Worm (Caenorhabditis elegans): ENCODE measurements around the gene nhr-9.

ce11 chrIII:7091042-7091441 is 4.2 kb upstream of the nhr-9 start, which contains the start of gene ZK418.2:
- TF ChIP-seq unc-62 (GFP tag; optimal IDR thresholded peaks at IDR 0.05) (no peak), K12H6.12 (tag; optimal IDR thresholded peaks at IDR 0.05) (no peak), snpc-4 (GFP tag; optimal IDR thresholded peaks at IDR 0.05) (no peak), snpc-4 (tag; optimal IDR thresholded peaks at IDR 0.05) (no peak), ZK185.1 (tag; optimal IDR thresholded peaks at IDR 0.05; ENCODE audit: poor library complexity, severe bottlenecking) (no peak), D2030.7 (GFP tag; IDR thresholded peaks at IDR 0.05) (no peak), F37B4.10 (GFP tag; IDR thresholded peaks at IDR 0.05) (no peak), efl-1 (GFP tag; optimal IDR thresholded peaks at IDR 0.05) (no peak)
